Fruit fly (Drosophila melanogaster) whole organism, embryonic: ENCODE data around the gene pr.

Experiments
- Ada2b ChIP-seq: fragments of 200-800 bp; sonication (Bioruptor generic); IDR thresholded peaks from 2 replicates; pipeline ENCODE4 v1.3.6; 2022; ENCODE audit warnings: missing biosample characterization, missing genetic modification characterization
- Bteb2 ChIP-seq: fragments of 200-800 bp; sonication (Bioruptor generic); optimal IDR thresholded peaks from 2 replicates; lab custom pipeline; 2016; ENCODE audit warnings: missing biosample characterization, missing genetic modification characterization
- CG10274 ChIP-seq: fragments of 200-800 bp; sonication (Bioruptor generic); optimal IDR thresholded peaks from 3 replicates; lab custom pipeline; 2017; ENCODE audit warnings: missing biosample characterization, mild to moderate bottlenecking, missing genetic modification characterization
- CG11504 ChIP-seq: fragments of 200-800 bp; sonication (Bioruptor generic); optimal IDR thresholded peaks from 3 replicates; lab custom pipeline; 2019; ENCODE audit warnings: missing biosample characterization, mild to moderate bottlenecking, missing genetic modification characterization, moderate library complexity
- CG13624 ChIP-seq: fragments of 200-800 bp; sonication (Bioruptor generic); optimal IDR thresholded peaks from 2 replicates; lab custom pipeline; 2016; ENCODE audit warnings: missing biosample characterization, missing genetic modification characterization
- CG13775 ChIP-seq: fragments of 200-800 bp; sonication (Bioruptor generic); optimal IDR thresholded peaks from 3 replicates; lab custom pipeline; 2017; ENCODE audit warnings: missing biosample characterization, mild to moderate bottlenecking, missing genetic modification characterization
- CG14014 ChIP-seq: fragments of 200-800 bp; sonication (Bioruptor generic); IDR thresholded peaks from 2 replicates; pipeline ENCODE4 v1.3.6; 2022; ENCODE audit warnings: missing biosample characterization, missing genetic modification characterization
- CG30431 ChIP-seq: fragments of 200-800 bp; sonication (Bioruptor generic); optimal IDR thresholded peaks from 2 replicates; lab custom pipeline; 2017; ENCODE audit warnings: missing biosample characterization, missing genetic modification characterization
- CG3995 ChIP-seq: fragments of 200-800 bp; sonication (Bioruptor generic); optimal IDR thresholded peaks from 3 replicates; lab custom pipeline; 2016; ENCODE audit warnings: missing biosample characterization, missing genetic modification characterization
- CG4854 ChIP-seq: fragments of 200-800 bp; sonication (Bioruptor generic); optimal IDR thresholded peaks from 2 replicates; lab custom pipeline; 2016; ENCODE audit warnings: missing biosample characterization, missing genetic modification characterization, inconsistent platforms
- CG6254 ChIP-seq: fragments of 200-800 bp; sonication (Bioruptor generic); optimal IDR thresholded peaks from 3 replicates; lab custom pipeline; 2017; ENCODE audit warnings: mild to moderate bottlenecking, missing biosample characterization, missing genetic modification reagents, missing genetic modification characterization
- Dbx ChIP-seq: fragments of 200-800 bp; sonication (Bioruptor generic); IDR thresholded peaks from 3 replicates; pipeline ENCODE4 v1.3.6; 2022; ENCODE audit warnings: missing biosample characterization, missing genetic modification characterization
- Drgx ChIP-seq: fragments of 200-800 bp; sonication (Bioruptor generic); IDR thresholded peaks from 2 replicates; pipeline ENCODE4 v1.3.6; 2022; ENCODE audit warnings: missing biosample characterization, missing genetic modification characterization
- Ets65A ChIP-seq: fragments of 200-800 bp; sonication (Bioruptor generic); peaks from one replicate; lab custom pipeline; 2016; ENCODE audit warnings: missing biosample characterization, missing genetic modification characterization
- Med ChIP-seq: fragments of 200-800 bp; sonication (Bioruptor generic); peaks from one replicate; lab custom pipeline; 2016; ENCODE audit warnings: missing biosample characterization, missing genetic modification characterization, mild to moderate bottlenecking, inconsistent platforms, moderate library complexity
- Meics ChIP-seq: fragments of 200-800 bp; sonication (Bioruptor generic); optimal IDR thresholded peaks from 2 replicates; lab custom pipeline; 2017; ENCODE audit warnings: missing biosample characterization, mild to moderate bottlenecking, missing genetic modification characterization
- Optix ChIP-seq: fragments of 200-800 bp; sonication (Bioruptor generic); IDR thresholded peaks from 3 replicates; pipeline ENCODE4 v1.3.6; 2022; ENCODE audit warnings: missing biosample characterization, missing genetic modification characterization
- Spps ChIP-seq: fragments of 200-800 bp; sonication (Bioruptor generic); optimal IDR thresholded peaks from 2 replicates; lab custom pipeline; 2018; ENCODE audit warnings: missing biosample characterization, mild to moderate bottlenecking, missing genetic modification characterization
- Usf ChIP-seq: fragments of 200-800 bp; sonication (Bioruptor generic); optimal IDR thresholded peaks from 2 replicates; lab custom pipeline; 2017; ENCODE audit warnings: missing genotype, missing biosample characterization, missing genetic modification characterization
- chinmo ChIP-seq: fragments of 200-800 bp; sonication (Bioruptor generic); IDR thresholded peaks from 4 replicates; pipeline ENCODE4 v1.3.6; 2022; ENCODE audit warnings: missing biosample characterization, missing genetic modification characterization; ENCODE audit not compliant: partially characterized antibody
- disco-r ChIP-seq: fragments of 200-800 bp; sonication (Bioruptor generic); optimal IDR thresholded peaks from 2 replicates; lab custom pipeline; 2016; ENCODE audit warnings: missing biosample characterization, missing genetic modification characterization
- ems ChIP-seq: fragments of 200-800 bp; sonication (Bioruptor generic); optimal IDR thresholded peaks from 3 replicates; lab custom pipeline; 2016; ENCODE audit warnings: missing biosample characterization, missing genetic modification characterization
- eve ChIP-seq, 2 experiments: fragments of >200 bp; optimal IDR thresholded peaks; 2 replicates each; lab custom pipeline; 2017; ENCODE audit warnings: missing biosample characterization in 2 of 2, missing genetic modification characterization in 2 of 2
- fd3F ChIP-seq: fragments of 200-800 bp; sonication (Bioruptor generic); optimal IDR thresholded peaks from 2 replicates; lab custom pipeline; 2018; ENCODE audit warnings: missing biosample characterization, mild to moderate bottlenecking, missing genetic modification characterization, moderate library complexity
- fd64A ChIP-seq: fragments of 200-800 bp; sonication (Bioruptor generic); optimal IDR thresholded peaks from 3 replicates; lab custom pipeline; 2018; ENCODE audit warnings: missing biosample characterization, mild to moderate bottlenecking, missing genetic modification characterization
- her ChIP-seq: fragments of 200-800 bp; sonication (Bioruptor generic); optimal IDR thresholded peaks from 2 replicates; lab custom pipeline; 2016; ENCODE audit warnings: missing biosample characterization, missing genetic modification characterization
- lab ChIP-seq: fragments of 200-800 bp; sonication (Bioruptor generic); optimal IDR thresholded peaks from 3 replicates; lab custom pipeline; 2017; ENCODE audit warnings: missing biosample characterization, missing genetic modification characterization, mild to moderate bottlenecking, moderate library complexity, missing genetic modification reagents
- lmd ChIP-seq: fragments of 200-800 bp; sonication (Bioruptor generic); IDR thresholded peaks from 2 replicates; pipeline ENCODE4 v1.3.6; 2022; ENCODE audit warnings: missing biosample characterization, missing genetic modification characterization
- org-1 ChIP-seq: fragments of 200-800 bp; sonication (Bioruptor generic); optimal IDR thresholded peaks from 2 replicates; lab custom pipeline; 2017; ENCODE audit warnings: missing biosample characterization, missing genetic modification characterization
- phol ChIP-seq: fragments of 200-800 bp; sonication (Bioruptor generic); optimal IDR thresholded peaks from 3 replicates; lab custom pipeline; 2018; ENCODE audit warnings: missing biosample characterization, mild to moderate bottlenecking, missing genetic modification characterization, moderate library complexity
- prd ChIP-seq, 3 experiments: fragments of >200 bp in 2 of 3; fragments of 200-800 bp in 1 of 3; sonication (Bioruptor generic) in 1 of 3; optimal IDR thresholded peaks in 2 of 3; IDR thresholded peaks in 1 of 3; 2 replicates in 2 of 3; 3 replicates in 1 of 3; pipeline versions ENCODE4 v1.3.6 to Lab custom; 2017 to 2022; ENCODE audit warnings: missing biosample characterization in 1 of 3, missing genetic modification characterization in 1 of 3
- row ChIP-seq: fragments of 200-800 bp; sonication (Bioruptor generic); IDR thresholded peaks from 3 replicates; pipeline ENCODE4 v1.3.6; 2022; ENCODE audit warnings: missing biosample characterization, missing genetic modification characterization
- sd ChIP-seq: fragments of 200-800 bp; sonication (Bioruptor generic); optimal IDR thresholded peaks from 3 replicates; lab custom pipeline; 2018; ENCODE audit warnings: missing biosample characterization, mild to moderate bottlenecking, missing genetic modification characterization, moderate library complexity
- so ChIP-seq: fragments of 200-800 bp; sonication (Bioruptor generic); IDR thresholded peaks from 3 replicates; pipeline ENCODE4 v1.3.6; 2022; ENCODE audit warnings: missing biosample characterization, missing genetic modification characterization
- tgo ChIP-seq: fragments of 200-800 bp; sonication (Bioruptor generic); IDR thresholded peaks from 3 replicates; pipeline ENCODE4 v1.3.6; 2022; ENCODE audit warnings: missing biosample characterization, missing genetic modification characterization
- zfh1 ChIP-seq: fragments of 200-800 bp; sonication (Bioruptor generic); IDR thresholded peaks from 3 replicates; pipeline ENCODE4 v1.3.6; 2022; ENCODE audit warnings: missing biosample characterization, missing genetic modification characterization

The pr gene

dm6 chr2L:20084785-20085555, 9.7 kb upstream of the pr start, which contains the start of gene fok (continued):
- TF ChIP-seq tgo (GFP tag; lab: Robert Waterston, UW) = peak; percentile 97
- TF ChIP-seq CG13624 (GFP tag; lab: Kevin White, UChicago) = peak; percentile 95
- TF ChIP-seq fd64A = peak; percentile 94
- peak; percentile 99 for TF ChIP-seq row (GFP tag; lab: Robert Waterston, UW)
- peak; percentile 98 for TF ChIP-seq zfh1
- peak in 1 of 2 experiments; percentile 99 for TF ChIP-seq eve (GFP tag; optimal IDR thresholded peaks at IDR 0.05; lab: Kevin White, UChicago)
- TF ChIP-seq CG13775 (GFP tag; lab: Kevin White, UChicago) = peak; percentile 95
- TF ChIP-seq ems (GFP tag; lab: Kevin White, UChicago) = peak; percentile 95
- TF ChIP-seq fd3F (GFP tag; lab: Kevin White, UChicago) = peak; percentile 93
- TF ChIP-seq Usf = peak; percentile 91
- peak; percentile 95 for TF ChIP-seq Bteb2 (GFP tag; lab: Kevin White, UChicago)
- TF ChIP-seq org-1 (GFP tag; lab: Kevin White, UChicago) = peak; percentile 96
- TF ChIP-seq CG30431 (GFP tag; lab: Kevin White, UChicago) = peak; percentile 91
- TF ChIP-seq phol (tag; lab: Kevin White, UChicago) = peak; percentile 93
- TF ChIP-seq, all 482 proteins: peak for 449

DNA sequence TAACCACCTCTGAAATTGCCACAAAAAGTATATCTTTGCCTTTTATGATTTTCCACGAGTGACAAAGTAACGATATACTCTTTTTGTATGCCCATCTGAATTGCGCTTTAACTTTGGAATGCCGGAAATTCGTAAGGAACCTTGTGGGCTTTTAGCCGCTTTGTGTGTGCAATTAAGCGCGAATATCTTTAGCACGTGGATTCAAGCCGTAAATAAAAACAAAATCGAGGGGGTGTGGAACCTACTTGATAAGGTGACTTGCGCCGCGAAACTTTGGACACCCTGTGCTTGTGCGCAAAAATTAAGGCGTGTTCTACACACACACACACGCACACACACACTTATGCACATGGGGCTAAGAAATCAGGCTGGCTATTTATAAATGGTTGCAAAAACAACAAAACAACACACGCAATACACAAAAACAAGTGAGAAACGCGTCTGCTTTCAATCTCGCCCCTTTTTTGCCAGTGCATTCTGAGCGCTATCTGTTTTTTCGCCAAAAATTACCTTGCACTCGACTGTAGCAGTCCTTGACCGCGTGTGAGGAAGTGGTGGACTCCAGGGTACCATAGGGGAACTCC, 8.9 kb upstream of the pr start:
- TF ChIP-seq Optix (GFP tag; lab: Robert Waterston, UW) = 0 out of 3 replicates have a peak, but pooled peaks have one; percentile 14
- TF ChIP-seq CG11504 (tag; lab: Kevin White, UChicago) = no peak
- peak; percentile 12 for TF ChIP-seq lab (GFP tag; lab: Kevin White, UChicago)
- TF ChIP-seq sd (tag; lab: Kevin White, UChicago) = peak; percentile 18
- TF ChIP-seq Drgx (GFP tag; lab: Robert Waterston, UW) = 0 out of 2 replicates have a peak, but pooled peaks have one; percentile 26
- TF ChIP-seq her = no peak
- no peak for TF ChIP-seq CG4854 (GFP tag; lab: Kevin White, UChicago)
- TF ChIP-seq chinmo (GFP tag; lab: Robert Waterston, UW) = 0 out of 4 replicates have a peak, but pooled peaks have one; percentile 55
- TF ChIP-seq Ets65A (GFP tag; lab: Kevin White, UChicago) = peak; percentile 84
- peak; percentile 59 for TF ChIP-seq CG6254 (GFP tag; lab: Kevin White, UChicago)
- TF ChIP-seq CG3995 (GFP tag; lab: Kevin White, UChicago) = peak; percentile 49
- TF ChIP-seq CG10274 (GFP tag; lab: Kevin White, UChicago) = no peak
- 0 out of 3 replicates have a peak, but pooled peaks have one; percentile 12 for TF ChIP-seq Dbx (GFP tag; lab: Robert Waterston, UW)
- peak; percentile 8; the same call in 1 of the 2 replicates for TF ChIP-seq Ada2b
- peak; percentile 50 for TF ChIP-seq Med (GFP tag; lab: Kevin White, UChicago)
- no peak for TF ChIP-seq prd (optimal IDR thresholded peaks at IDR 0.05; lab: Kevin White, UChicago)
- TF ChIP-seq prd (GFP tag; IDR thresholded peaks at IDR 0.05; lab: Robert Waterston, UW) = 0 out of 3 replicates have a peak, but pooled peaks have one; percentile 21
- TF ChIP-seq CG14014 (GFP tag; lab: Robert Waterston, UW) = 0 out of 2 replicates have a peak, but pooled peaks have one; percentile 7
- TF ChIP-seq disco-r (GFP tag; lab: Kevin White, UChicago) = no peak
- TF ChIP-seq Meics (GFP tag; lab: Kevin White, UChicago) = peak; percentile 66
- no peak for TF ChIP-seq Spps (tag; lab: Kevin White, UChicago)
- TF ChIP-seq so (GFP tag; lab: Robert Waterston, UW) = no peak
- TF ChIP-seq lmd = no peak
